Worm (Caenorhabditis elegans) whole organism, L2 larva: ENCODE results near the gene plk-3.

Experiments
- F13H6.1 ChIP-seq: sonication (generic microtip); optimal IDR thresholded peaks from 2 replicates; lab custom pipeline; 2016; ENCODE audit warnings: missing genetic modification characterization, missing compliant biosample characterization
- R02D3.7 ChIP-seq: fragments of 150-350 bp; optimal IDR thresholded peaks from 2 replicates; lab custom pipeline; 2014; ENCODE audit warnings: missing biosample characterization, missing genetic modification characterization
- Y55F3AM.14 ChIP-seq: fragments of 200-800 bp; sonication (Bioruptor generic); optimal IDR thresholded peaks from 2 replicates; lab custom pipeline; 2018; ENCODE audit warnings: mild to moderate bottlenecking, missing genetic modification characterization, missing compliant biosample characterization
- ZK546.5 ChIP-seq: sonication (generic microtip); optimal IDR thresholded peaks from 2 replicates; lab custom pipeline; 2017; ENCODE audit warnings: missing biosample characterization, missing genetic modification characterization
- alr-1 ChIP-seq: fragments of 150-350 bp; optimal IDR thresholded peaks from 2 replicates; lab custom pipeline; 2014; ENCODE audit warnings: missing biosample characterization, missing genetic modification characterization
- aly-2 ChIP-seq: fragments of 150-350 bp; optimal IDR thresholded peaks from 2 replicates; lab custom pipeline; 2014; ENCODE audit warnings: missing biosample characterization, missing genetic modification characterization
- ama-1 ChIP-seq: fragments of 150-350 bp; optimal IDR thresholded peaks from 2 replicates; lab custom pipeline; 2018; ENCODE audit warnings: inconsistent platforms
- blmp-1 ChIP-seq: sonication (generic microtip); optimal IDR thresholded peaks from 2 replicates; lab custom pipeline; 2017; ENCODE audit warnings: missing genetic modification characterization, mild to moderate bottlenecking, missing compliant biosample characterization, antibody characterized with exemption, moderate library complexity; ENCODE audit not compliant: insufficient read depth
- ceh-16 ChIP-seq: fragments of 150-350 bp; optimal IDR thresholded peaks from 2 replicates; lab custom pipeline; 2014; ENCODE audit warnings: missing biosample characterization, missing genetic modification characterization
- ceh-82 ChIP-seq: fragments of 150-350 bp; optimal IDR thresholded peaks from 2 replicates; lab custom pipeline; 2014; ENCODE audit warnings: missing biosample characterization, missing genetic modification characterization
- egl-27 ChIP-seq: sonication (generic microtip); optimal IDR thresholded peaks from 3 replicates; lab custom pipeline; 2017; ENCODE audit warnings: missing biosample characterization, missing genetic modification reagents, missing genetic modification characterization
- elt-1 ChIP-seq: fragments of 150-350 bp; optimal IDR thresholded peaks from 2 replicates; lab custom pipeline; 2014; ENCODE audit warnings: missing biosample characterization, missing genetic modification characterization
- elt-3 ChIP-seq: sonication (generic microtip); optimal IDR thresholded peaks from 2 replicates; lab custom pipeline; 2017; ENCODE audit warnings: missing biosample characterization, missing genetic modification characterization
- fos-1 ChIP-seq: fragments of 150-350 bp; optimal IDR thresholded peaks from 2 replicates; lab custom pipeline; 2014; ENCODE audit warnings: missing biosample characterization, missing genetic modification characterization
- gmeb-1 ChIP-seq: fragments of 150-350 bp; optimal IDR thresholded peaks from 2 replicates; lab custom pipeline; 2014; ENCODE audit warnings: missing biosample characterization, missing genetic modification characterization
- lin-11 ChIP-seq: fragments of 150-350 bp; sonication (generic microtip); optimal IDR thresholded peaks from 2 replicates; lab custom pipeline; 2014; ENCODE audit warnings: missing biosample characterization, missing genetic modification characterization, inconsistent platforms, mixed read lengths
- lin-39 ChIP-seq: fragments of 150-350 bp; optimal IDR thresholded peaks from 2 replicates; lab custom pipeline; 2014; ENCODE audit warnings: missing biosample characterization, missing genetic modification reagents, missing genetic modification characterization
- mab-5 ChIP-seq: fragments of 150-350 bp; optimal IDR thresholded peaks from 2 replicates; lab custom pipeline; 2014; ENCODE audit warnings: missing biosample characterization, missing genetic modification characterization
- mdl-1 ChIP-seq, 2 experiments: fragments of 150-350 bp in 1 of 2; sonication (generic microtip) in 1 of 2; optimal IDR thresholded peaks; 2 replicates each; lab custom pipeline; 2017; ENCODE audit warnings: missing biosample characterization in 2 of 2, missing genetic modification characterization in 2 of 2
- nhr-11 ChIP-seq: fragments of 150-350 bp; optimal IDR thresholded peaks from 2 replicates; lab custom pipeline; 2014; ENCODE audit warnings: missing biosample characterization, missing genetic modification characterization
- nhr-12 ChIP-seq: fragments of 150-350 bp; optimal IDR thresholded peaks from 2 replicates; lab custom pipeline; 2014; ENCODE audit warnings: missing biosample characterization, missing genetic modification characterization
- nhr-237 ChIP-seq: fragments of 150-350 bp; optimal IDR thresholded peaks from 2 replicates; lab custom pipeline; 2014; ENCODE audit warnings: missing biosample characterization, missing genetic modification characterization
- nhr-6 ChIP-seq: fragments of 150-350 bp; optimal IDR thresholded peaks from 2 replicates; lab custom pipeline; 2014; ENCODE audit warnings: missing biosample characterization, missing genetic modification characterization
- peb-1 ChIP-seq: fragments of 150-350 bp; optimal IDR thresholded peaks from 2 replicates; lab custom pipeline; 2014; ENCODE audit warnings: missing biosample characterization, missing genetic modification characterization
- sem-4 ChIP-seq: fragments of 150-350 bp; optimal IDR thresholded peaks from 2 replicates; lab custom pipeline; 2014; ENCODE audit warnings: missing biosample characterization, missing genetic modification reagents, missing genetic modification characterization
- skn-1 ChIP-seq: sonication (generic microtip); optimal IDR thresholded peaks from 2 replicates; lab custom pipeline; 2017; ENCODE audit warnings: missing biosample characterization, missing genetic modification characterization
- sma-3 ChIP-seq: sonication (generic microtip); optimal IDR thresholded peaks from 2 replicates; lab custom pipeline; 2016; ENCODE audit warnings: missing genetic modification reagents, missing genetic modification characterization, missing compliant biosample characterization
- sma-9 ChIP-seq, 2 experiments: fragments of 150-350 bp in 1 of 2; sonication (generic microtip) in 1 of 2; optimal IDR thresholded peaks; 2 replicates each; lab custom pipeline; 2014 to 2016; ENCODE audit warnings: missing genetic modification characterization in 2 of 2, mild to moderate bottlenecking in 1 of 2, missing biosample characterization in 1 of 2, missing compliant biosample characterization in 1 of 2, missing genetic modification reagents in 1 of 2, moderate library complexity in 1 of 2
- snpc-4 ChIP-seq: fragments of 150-350 bp; optimal IDR thresholded peaks from 2 replicates; lab custom pipeline; 2014; ENCODE audit warnings: missing biosample characterization, missing genetic modification characterization
- unc-39 ChIP-seq: fragments of 150-350 bp; optimal IDR thresholded peaks from 2 replicates; lab custom pipeline; 2014; ENCODE audit warnings: missing biosample characterization, missing genetic modification characterization
- unc-55 ChIP-seq: fragments of 150-350 bp; sonication (generic microtip); optimal IDR thresholded peaks from 3 replicates; lab custom pipeline; 2014; ENCODE audit warnings: missing biosample characterization, missing genetic modification reagents, missing genetic modification characterization
- zag-1 ChIP-seq: fragments of 150-350 bp; optimal IDR thresholded peaks from 2 replicates; lab custom pipeline; 2014; ENCODE audit warnings: missing biosample characterization, missing genetic modification characterization
- ztf-11 ChIP-seq: sonication (generic microtip); optimal IDR thresholded peaks from 2 replicates; lab custom pipeline; 2017; ENCODE audit warnings: missing biosample characterization, missing genetic modification characterization
- ztf-4 ChIP-seq: fragments of 150-350 bp; optimal IDR thresholded peaks from 2 replicates; lab custom pipeline; 2014; ENCODE audit warnings: missing biosample characterization, missing genetic modification characterization

plk-3 gene

DNA sequence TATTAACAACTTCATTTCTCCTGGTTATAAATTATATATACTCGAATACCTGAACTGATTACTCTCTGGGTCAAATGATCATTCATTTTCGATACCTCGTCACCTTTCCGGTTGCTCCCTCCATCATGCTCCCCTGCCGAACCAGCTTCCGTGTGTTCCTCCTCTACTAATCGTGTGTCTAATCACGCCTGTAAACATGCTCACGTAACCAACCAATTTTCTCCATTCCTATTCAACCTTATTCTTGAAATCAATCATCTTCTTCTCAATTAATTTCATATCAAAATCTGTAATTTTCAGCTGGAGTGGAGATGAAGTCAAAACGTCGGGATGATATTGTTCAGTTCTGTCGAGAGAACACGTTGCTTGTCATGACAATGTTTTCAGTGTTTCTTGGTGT lies 30.3 kb upstream of the plk-3 start, which contains the start of gene glt-6:
glt-6 (plus strand) TSS at position 301 of the 400 bp plus-strand sequence.
- TF ChIP-seq mdl-1 (tag; optimal IDR thresholded peaks at IDR 0.05; lab: Kevin White, UChicago): no peak
- no peak for TF ChIP-seq sma-3 (GFP tag; lab: Kevin White, UChicago)
- TF ChIP-seq, all 48 proteins: peak for 0

DNA sequence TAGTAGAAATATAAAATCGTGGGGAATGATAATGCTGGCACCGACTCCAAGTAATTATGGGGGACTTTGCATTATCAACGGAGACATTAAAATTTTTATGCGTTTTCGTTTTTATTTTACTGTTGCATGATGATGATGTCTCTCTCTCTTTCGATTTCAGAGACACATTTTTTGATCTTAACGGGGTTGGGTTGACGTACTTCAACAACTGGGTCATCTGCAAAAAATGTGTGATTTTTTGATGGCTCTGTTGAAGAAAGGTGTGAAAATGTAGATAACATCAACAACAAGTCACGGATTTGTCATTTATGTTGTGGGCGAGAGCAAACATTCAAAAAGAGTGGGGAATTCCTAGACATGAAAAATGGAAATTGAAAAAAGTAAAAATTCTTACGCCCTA lies 28.3 kb upstream of the plk-3 start, which contains the start of gene F55G1.15:
F55G1.15 (minus strand) TSS at position 101 of the 400 bp plus-strand sequence.
- no peak for TF ChIP-seq mdl-1 (tag; optimal IDR thresholded peaks at IDR 0.05; lab: Kevin White, UChicago)
- TF ChIP-seq sma-3 (GFP tag; lab: Kevin White, UChicago): no peak
- no peak for TF ChIP-seq zag-1
- TF ChIP-seq elt-3 (tag; lab: Kevin White, UChicago): no peak
- TF ChIP-seq unc-39: no peak
- no peak for TF ChIP-seq ama-1
- no peak for TF ChIP-seq blmp-1 (tag; lab: Kevin White, UChicago)
- no peak for TF ChIP-seq lin-39 (tag; lab: Kevin White, UChicago)
- TF ChIP-seq fos-1: no peak
- no peak for TF ChIP-seq Y55F3AM.14 (GFP tag; lab: Kevin White, UChicago)
- TF ChIP-seq sem-4 (tag; lab: Kevin White, UChicago): no peak
- no peak for TF ChIP-seq peb-1 (tag; lab: Kevin White, UChicago)
- TF ChIP-seq ztf-4: no peak
- TF ChIP-seq sma-9 (GFP tag; optimal IDR thresholded peaks at IDR 0.05; lab: Kevin White, UChicago): no peak
- TF ChIP-seq sma-9 (tag; optimal IDR thresholded peaks at IDR 0.05; lab: Kevin White, UChicago): no peak
- TF ChIP-seq mab-5 (tag; lab: Kevin White, UChicago): no peak
- TF ChIP-seq gmeb-1: no peak
- no peak for TF ChIP-seq unc-55 (GFP tag; lab: Kevin White, UChicago)

DNA sequence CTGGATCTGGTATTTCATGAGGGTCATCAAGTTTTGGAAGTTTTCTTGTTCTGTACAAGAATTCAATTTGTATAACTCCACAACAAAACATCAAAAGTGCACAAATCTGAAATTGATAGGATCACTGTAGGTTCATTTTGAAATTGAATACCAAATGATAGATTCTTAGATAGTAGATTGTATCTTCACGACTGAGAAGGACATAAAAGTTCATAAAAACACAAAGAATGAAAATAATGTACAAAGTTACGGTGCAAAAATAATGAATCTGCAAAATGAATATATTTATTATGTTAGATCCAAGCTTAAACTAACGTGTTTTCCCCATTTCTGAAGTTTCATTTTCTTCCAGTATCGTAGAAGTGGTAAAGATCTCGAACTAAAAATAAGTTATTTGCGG lies 27.9 kb upstream of the plk-3 start:
- TF ChIP-seq lin-11 (tag; lab: Kevin White, UChicago) (no peak), gmeb-1 (no peak)

DNA sequence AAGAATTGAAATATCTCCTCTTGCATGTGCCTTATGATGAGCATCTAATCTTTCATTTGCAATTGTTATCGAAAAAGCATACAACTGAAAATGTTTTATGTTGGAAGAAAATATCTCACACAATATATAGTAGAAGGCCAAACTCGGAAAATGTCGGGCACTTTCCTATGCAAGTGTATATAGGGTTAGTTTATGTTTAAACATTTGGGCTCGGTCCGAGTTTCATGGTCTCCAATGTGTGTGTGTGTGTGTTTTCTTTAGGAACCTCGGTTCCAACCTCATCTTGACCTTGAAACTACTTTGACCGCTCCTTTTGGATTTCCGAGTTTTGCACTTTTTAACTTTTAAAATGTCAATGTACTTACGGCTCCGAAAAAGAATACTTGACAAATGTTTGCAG lies 26.3 kb upstream of the plk-3 start:
- TF ChIP-seq peb-1 (tag; lab: Kevin White, UChicago): no peak
- no peak for TF ChIP-seq alr-1
- no peak for TF ChIP-seq ama-1
- TF ChIP-seq R02D3.7: no peak
- no peak for TF ChIP-seq nhr-6
- peak; percentile 67 for TF ChIP-seq snpc-4
- TF ChIP-seq ceh-16 (tag; lab: Kevin White, UChicago): no peak
- TF ChIP-seq ztf-11 (tag; lab: Kevin White, UChicago): no peak
- TF ChIP-seq, all 48 proteins: peak for 1

DNA sequence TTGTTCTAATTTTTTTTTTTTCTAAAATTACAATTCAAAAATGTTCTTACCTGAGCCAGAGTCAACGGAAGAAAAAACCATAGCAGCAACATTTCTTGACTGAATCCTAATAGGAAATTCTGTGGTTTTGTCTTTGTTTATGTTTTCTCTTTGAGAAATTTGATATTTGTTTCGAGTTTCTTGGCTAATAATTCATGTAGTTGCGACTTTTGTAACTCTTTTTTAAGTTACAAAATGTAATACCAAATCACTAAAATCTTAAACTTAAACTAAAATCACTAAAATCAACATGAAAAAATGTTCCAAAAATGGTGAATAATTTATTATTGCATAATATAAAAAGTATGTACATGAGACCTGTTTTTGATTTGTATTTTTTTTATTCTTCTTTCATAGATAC lies 24.7 kb upstream of the plk-3 start, which contains the start of gene egas-4:
egas-4 (minus strand) TSS at position 101 of the 400 bp plus-strand sequence.
- TF ChIP-seq gmeb-1 (no peak), skn-1 (tag; lab: Kevin White, UChicago) (no peak), unc-55 (GFP tag; lab: Kevin White, UChicago) (no peak), nhr-237 (tag; lab: Kevin White, UChicago) (no peak), ceh-16 (tag; lab: Kevin White, UChicago) (no peak)

DNA sequence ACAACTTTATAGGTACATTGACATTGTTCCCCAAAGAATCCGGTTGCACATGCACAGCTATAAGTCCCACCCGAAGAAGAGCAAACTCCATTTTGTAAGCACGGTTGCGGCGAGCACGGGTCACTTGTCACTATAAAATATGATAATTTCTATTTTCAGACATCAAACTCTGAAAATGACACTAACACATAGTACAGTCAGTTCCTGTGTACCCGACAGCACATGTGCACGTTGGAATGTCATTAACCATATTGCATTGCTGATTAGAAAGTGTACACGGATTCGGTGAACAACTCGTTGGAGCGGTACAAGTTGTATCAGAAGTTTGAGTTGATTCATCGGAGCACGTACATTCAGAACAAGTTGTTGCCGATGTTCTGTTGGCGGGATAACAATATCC lies 24.2 kb upstream of the plk-3 start:
- TF ChIP-seq fos-1 (peak; percentile 39), ceh-16 (tag; lab: Kevin White, UChicago) (no peak), sma-9 (GFP tag; optimal IDR thresholded peaks at IDR 0.05; lab: Kevin White, UChicago) (peak; percentile 43), sma-9 (tag; optimal IDR thresholded peaks at IDR 0.05; lab: Kevin White, UChicago) (no peak)

DNA sequence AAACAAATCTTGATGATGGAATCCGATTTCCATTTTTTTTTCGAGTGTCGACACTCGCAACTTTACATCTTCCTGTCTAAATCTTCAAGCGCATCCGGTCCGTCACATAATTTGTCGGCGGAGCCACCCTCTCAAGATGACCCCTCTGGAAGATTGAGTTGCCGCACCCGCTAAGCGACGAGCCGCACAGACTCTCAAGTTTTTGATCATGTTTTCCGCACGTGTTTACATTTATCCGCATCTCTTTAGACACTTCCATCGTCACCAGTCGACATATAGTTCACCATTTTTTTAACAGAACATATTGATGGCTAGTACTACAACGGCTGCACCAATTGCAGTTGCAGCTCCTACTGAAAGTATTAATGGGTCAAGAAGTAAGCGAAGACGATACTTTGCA lies 18.5 kb upstream of the plk-3 start, which contains the start of gene F55G1.1:
F55G1.1 (plus strand) TSS at position 301 of the 400 bp plus-strand sequence.
- TF ChIP-seq peb-1 (tag; lab: Kevin White, UChicago): no peak
- no peak for TF ChIP-seq ZK546.5 (tag; lab: Kevin White, UChicago)
- TF ChIP-seq F13H6.1 (tag; lab: Kevin White, UChicago): no peak
- TF ChIP-seq lin-11 (tag; lab: Kevin White, UChicago): no peak
- no peak for TF ChIP-seq elt-1 (tag; lab: Kevin White, UChicago)
- no peak for TF ChIP-seq zag-1
- no peak for TF ChIP-seq sem-4 (tag; lab: Kevin White, UChicago)
- TF ChIP-seq lin-39 (tag; lab: Kevin White, UChicago): no peak
- TF ChIP-seq nhr-237 (tag; lab: Kevin White, UChicago): no peak
- no peak for TF ChIP-seq ceh-82
- no peak for TF ChIP-seq nhr-12 (tag; lab: Kevin White, UChicago)
- no peak for TF ChIP-seq nhr-11 (tag; lab: Kevin White, UChicago)
- no peak for TF ChIP-seq egl-27 (tag; lab: Kevin White, UChicago)
- no peak for TF ChIP-seq aly-2 (tag; lab: Kevin White, UChicago)
